Worm (Caenorhabditis elegans) whole organism, early embryonic: ENCODE data around the gene T01H3.3.

Experiments
- B0310.2 ChIP-seq: sonication (generic microtip); optimal IDR thresholded peaks from 2 replicates; lab custom pipeline; 2016; ENCODE audit warnings: mild to moderate bottlenecking, missing genetic modification characterization, missing compliant biosample characterization
- ama-1 ChIP-seq: fragments of 150-350 bp; optimal IDR thresholded peaks from 2 replicates; lab custom pipeline; 2014
- ceh-13 ChIP-seq: fragments of 200-800 bp; sonication (Bioruptor generic); optimal IDR thresholded peaks from 2 replicates; lab custom pipeline; 2018; ENCODE audit warnings: mild to moderate bottlenecking, missing genetic modification characterization, missing compliant biosample characterization
- tbx-11 ChIP-seq: fragments of 200-800 bp; sonication (Bioruptor generic); IDR thresholded peaks from 2 replicates; pipeline ENCODE4 v1.3.6; 2022; ENCODE audit warnings: missing genetic modification characterization, missing compliant biosample characterization

ce11 chrII:7892761-7893272 lies 19.1 kb upstream of the T01H3.3 start, which contains the start of gene ptc-1:
- TF ChIP-seq ama-1 (lab: Kevin White, UChicago) (no peak), ceh-13 (GFP tag; lab: Kevin White, UChicago) (no peak), tbx-11 (GFP tag; lab: Robert Waterston, UW) (no peak), B0310.2 (no peak)
